Fruit fly (Drosophila melanogaster) whole organism, embryonic: Measurements from ENCODE around the gene Hs6st.

Source experiments
- Abd-B ChIP-seq: fragments of 200-800 bp; sonication (Bioruptor generic); optimal IDR thresholded peaks from 2 replicates; lab custom pipeline; 2018; ENCODE audit warnings: missing biosample characterization, mild to moderate bottlenecking, missing genetic modification characterization, moderate library complexity
- Antp ChIP-seq: fragments of 200-800 bp; sonication (Bioruptor generic); optimal IDR thresholded peaks from 3 replicates; lab custom pipeline; 2016; ENCODE audit warnings: missing biosample characterization, missing genetic modification characterization
- Awh ChIP-seq: fragments of 200-800 bp; sonication (Bioruptor generic); IDR thresholded peaks from 2 replicates; pipeline ENCODE4, ENCODE4 v1.3.6; 2022; ENCODE audit warnings: missing biosample characterization, missing genetic modification characterization
- B-H1 ChIP-seq: fragments of 200-800 bp; sonication (Bioruptor generic); IDR thresholded peaks from 3 replicates; pipeline ENCODE4 v1.3.6; 2022; ENCODE audit warnings: missing biosample characterization, missing genetic modification characterization
- CG10321 ChIP-seq: fragments of 200-800 bp; sonication (Bioruptor generic); IDR thresholded peaks from 2 replicates; pipeline ENCODE4 v1.3.6; 2022; ENCODE audit warnings: missing biosample characterization, missing genetic modification characterization
- CG11696 ChIP-seq: fragments of 200-800 bp; sonication (Bioruptor generic); IDR thresholded peaks from 2 replicates; pipeline ENCODE4 v1.3.6; 2022; ENCODE audit warnings: missing biosample characterization, missing genetic modification characterization
- CG12071 ChIP-seq: fragments of 200-800 bp; sonication (Bioruptor generic); optimal IDR thresholded peaks from 3 replicates; lab custom pipeline; 2018; ENCODE audit warnings: missing biosample characterization, mild to moderate bottlenecking, missing genetic modification characterization
- CG12155 ChIP-seq: fragments of 200-800 bp; sonication (Bioruptor generic); optimal IDR thresholded peaks from 3 replicates; lab custom pipeline; 2016; ENCODE audit warnings: missing biosample characterization, missing genetic modification characterization
- CG13894 ChIP-seq: fragments of 200-800 bp; sonication (Bioruptor generic); optimal IDR thresholded peaks from 3 replicates; lab custom pipeline; 2018; ENCODE audit warnings: missing biosample characterization, mild to moderate bottlenecking, missing genetic modification characterization, moderate library complexity
- CG14710 ChIP-seq: fragments of 200-800 bp; sonication (Bioruptor generic); optimal IDR thresholded peaks from 3 replicates; lab custom pipeline; 2019; ENCODE audit warnings: missing biosample characterization, mild to moderate bottlenecking, missing genetic modification characterization, moderate library complexity
- CG17385 ChIP-seq: fragments of 200-800 bp; sonication (Bioruptor generic); optimal IDR thresholded peaks from 3 replicates; lab custom pipeline; 2018; ENCODE audit warnings: missing biosample characterization, mild to moderate bottlenecking, missing genetic modification characterization
- CG2129 ChIP-seq: fragments of 200-800 bp; sonication (Bioruptor generic); IDR thresholded peaks from 2 replicates; pipeline ENCODE4 v1.3.6; 2022; ENCODE audit warnings: missing biosample characterization, missing genetic modification characterization; ENCODE audit not compliant: partially characterized antibody
- CG31441 ChIP-seq: fragments of 200-800 bp; sonication (Bioruptor generic); IDR thresholded peaks from 2 replicates; pipeline ENCODE4 v1.3.6; 2022; ENCODE audit warnings: missing biosample characterization, missing genetic modification characterization
- CG32532 ChIP-seq: fragments of 200-800 bp; sonication (Bioruptor generic); IDR thresholded peaks from 2 replicates; pipeline ENCODE4 v1.3.6; 2022; ENCODE audit warnings: missing biosample characterization, missing genetic modification characterization
- CG33213 ChIP-seq: fragments of 200-800 bp; sonication (Bioruptor generic); optimal IDR thresholded peaks from 3 replicates; lab custom pipeline; 2016; ENCODE audit warnings: missing biosample characterization, missing genetic modification characterization
- CG4282 ChIP-seq: fragments of 200-800 bp; sonication (Bioruptor generic); optimal IDR thresholded peaks from 2 replicates; lab custom pipeline; 2016; ENCODE audit warnings: missing biosample characterization, missing genetic modification characterization
- CG4617 ChIP-seq: fragments of 200-800 bp; sonication (Bioruptor generic); optimal IDR thresholded peaks from 3 replicates; lab custom pipeline; 2016; ENCODE audit warnings: missing biosample characterization, missing genetic modification characterization, borderline replicate concordance
- CG6272 ChIP-seq: fragments of 200-800 bp; sonication (Bioruptor generic); IDR thresholded peaks from 2 replicates; pipeline ENCODE4 v1.3.6; 2022; ENCODE audit warnings: missing biosample characterization, missing genetic modification characterization
- CG7839 ChIP-seq: fragments of 200-800 bp; sonication (Bioruptor generic); optimal IDR thresholded peaks from 3 replicates; lab custom pipeline; 2018; ENCODE audit warnings: missing biosample characterization, mild to moderate bottlenecking, missing genetic modification characterization, moderate library complexity
- CG8924 ChIP-seq: fragments of 200-800 bp; optimal IDR thresholded peaks from 3 replicates; lab custom pipeline; 2019; ENCODE audit warnings: missing biosample characterization, mild to moderate bottlenecking, missing genetic modification characterization, moderate library complexity
- CG9797 ChIP-seq: fragments of 200-800 bp; sonication (Bioruptor generic); optimal IDR thresholded peaks from 3 replicates; lab custom pipeline; 2018; ENCODE audit warnings: missing biosample characterization, mild to moderate bottlenecking, missing genetic modification characterization
- D19B ChIP-seq: fragments of 200-800 bp; sonication (Bioruptor generic); optimal IDR thresholded peaks from 2 replicates; lab custom pipeline; 2017; ENCODE audit warnings: missing biosample characterization, mild to moderate bottlenecking, missing genetic modification characterization
- Doc3 ChIP-seq: fragments of 200-800 bp; sonication (Bioruptor generic); IDR thresholded peaks from 3 replicates; pipeline ENCODE4 v1.3.6; 2022; ENCODE audit warnings: missing biosample characterization, missing genetic modification characterization; ENCODE audit not compliant: partially characterized antibody
- Kr ChIP-seq: fragments of 200-800 bp; sonication (Bioruptor generic); optimal IDR thresholded peaks from 2 replicates; lab custom pipeline; 2017; ENCODE audit warnings: missing biosample characterization, mild to moderate bottlenecking, missing genetic modification characterization
- Mrtf ChIP-seq: fragments of 200-800 bp; sonication (Bioruptor generic); IDR thresholded peaks from 3 replicates; pipeline ENCODE4 v1.3.6; 2022; ENCODE audit warnings: missing biosample characterization, missing genetic modification characterization
- NC2β ChIP-seq: fragments of 200-800 bp; sonication (Bioruptor generic); optimal IDR thresholded peaks from 2 replicates; lab custom pipeline; 2016; ENCODE audit warnings: missing biosample characterization, missing genetic modification characterization
- NfI ChIP-seq: fragments of 200-800 bp; sonication (Bioruptor generic); optimal IDR thresholded peaks from 3 replicates; lab custom pipeline; 2018; ENCODE audit warnings: missing biosample characterization, mild to moderate bottlenecking, missing genetic modification characterization, moderate library complexity
- Sox100B ChIP-seq: fragments of 200-800 bp; sonication (Bioruptor generic); optimal IDR thresholded peaks from 3 replicates; lab custom pipeline; 2018; ENCODE audit warnings: missing biosample characterization, mild to moderate bottlenecking, missing genetic modification characterization
- Taf1 ChIP-seq: fragments of 200-800 bp; sonication (Bioruptor generic); IDR thresholded peaks from 2 replicates; pipeline ENCODE4 v1.3.6; 2022; ENCODE audit warnings: missing biosample characterization, missing genetic modification characterization
- abd-A ChIP-seq: fragments of 200-800 bp; sonication (Bioruptor generic); optimal IDR thresholded peaks from 3 replicates; lab custom pipeline; 2019; ENCODE audit warnings: missing biosample characterization, mild to moderate bottlenecking, missing genetic modification characterization, moderate library complexity
- aop ChIP-seq: fragments of 200-800 bp; sonication (Bioruptor generic); IDR thresholded peaks from 2 replicates; pipeline ENCODE4 v1.3.6; 2022; ENCODE audit warnings: missing biosample characterization, missing genetic modification characterization
- ash1 ChIP-seq: fragments of 200-800 bp; sonication (Bioruptor generic); optimal IDR thresholded peaks from 2 replicates; lab custom pipeline; 2018; ENCODE audit warnings: missing biosample characterization, mild to moderate bottlenecking, missing genetic modification characterization
- ci ChIP-seq: fragments of 200-800 bp; sonication (Bioruptor generic); IDR thresholded peaks from 3 replicates; pipeline ENCODE4 v1.3.6; 2022; ENCODE audit warnings: missing biosample characterization, missing genetic modification characterization
- da ChIP-seq: fragments of 200-800 bp; sonication (Bioruptor generic); optimal IDR thresholded peaks from 2 replicates; lab custom pipeline; 2016; ENCODE audit warnings: missing biosample characterization, missing genetic modification characterization
- dm ChIP-seq: fragments of 200-800 bp; sonication (Bioruptor generic); optimal IDR thresholded peaks from 3 replicates; lab custom pipeline; 2016; ENCODE audit warnings: missing biosample characterization, missing genetic modification characterization
- dmrt11E ChIP-seq: fragments of 200-800 bp; sonication (Bioruptor generic); optimal IDR thresholded peaks from 3 replicates; lab custom pipeline; 2018; ENCODE audit warnings: missing biosample characterization, mild to moderate bottlenecking, missing genetic modification characterization, moderate library complexity
- exex ChIP-seq: fragments of 200-800 bp; sonication (Bioruptor generic); optimal IDR thresholded peaks from 4 replicates; lab custom pipeline; 2018; ENCODE audit warnings: missing biosample characterization, mild to moderate bottlenecking, missing genetic modification characterization, moderate library complexity
- fd102C ChIP-seq: fragments of 200-800 bp; sonication (Bioruptor generic); optimal IDR thresholded peaks from 2 replicates; lab custom pipeline; 2018; ENCODE audit warnings: missing biosample characterization, mild to moderate bottlenecking, missing genetic modification characterization, moderate library complexity
- gcm2 ChIP-seq: fragments of 200-800 bp; sonication (Bioruptor generic); optimal IDR thresholded peaks from 2 replicates; lab custom pipeline; 2016; ENCODE audit warnings: missing biosample characterization, missing genetic modification characterization
- grau ChIP-seq: fragments of 200-800 bp; optimal IDR thresholded peaks from 3 replicates; lab custom pipeline; 2019; ENCODE audit warnings: missing biosample characterization, mild to moderate bottlenecking, missing genetic modification characterization, moderate library complexity
- hth ChIP-seq: fragments of >200 bp; optimal IDR thresholded peaks from 2 replicates; lab custom pipeline; 2017; ENCODE audit warnings: inconsistent platforms
- insv ChIP-seq, 2 experiments: fragments of 200-800 bp; sonication (Bioruptor generic); optimal IDR thresholded peaks; 3 replicates each; lab custom pipeline; 2016 to 2018; ENCODE audit warnings: missing biosample characterization in 2 of 2, missing genetic modification characterization in 2 of 2
- jigr1 ChIP-seq: fragments of 200-800 bp; sonication (Bioruptor generic); IDR thresholded peaks from 3 replicates; pipeline ENCODE4 v1.3.6; 2022; ENCODE audit warnings: missing biosample characterization, missing genetic modification characterization
- jing ChIP-seq: fragments of 200-800 bp; sonication (Bioruptor generic); optimal IDR thresholded peaks from 2 replicates; lab custom pipeline; 2018; ENCODE audit warnings: missing biosample characterization, mild to moderate bottlenecking, missing genetic modification characterization
- nerfin-2 ChIP-seq: fragments of 200-800 bp; sonication (Bioruptor generic); IDR thresholded peaks from 2 replicates; pipeline ENCODE4 v1.3.6; 2022; ENCODE audit warnings: missing biosample characterization, missing genetic modification characterization; ENCODE audit not compliant: partially characterized antibody
- nmo ChIP-seq: fragments of 200-800 bp; sonication (Bioruptor generic); optimal IDR thresholded peaks from 2 replicates; lab custom pipeline; 2018; ENCODE audit warnings: missing biosample characterization, mild to moderate bottlenecking, missing genetic modification characterization, moderate library complexity
- oc ChIP-seq: fragments of 200-800 bp; sonication (Bioruptor generic); optimal IDR thresholded peaks from 2 replicates; lab custom pipeline; 2018; ENCODE audit warnings: missing biosample characterization, mild to moderate bottlenecking, missing genetic modification characterization, moderate library complexity
- pum ChIP-seq: fragments of 200-800 bp; sonication (Bioruptor generic); optimal IDR thresholded peaks from 2 replicates; lab custom pipeline; 2016; ENCODE audit warnings: missing biosample characterization, missing genetic modification characterization
- sc ChIP-seq, 3 experiments: fragments of >200 bp in 2 of 3; fragments of 200-800 bp in 1 of 3; sonication (Bioruptor generic) in 1 of 3; optimal IDR thresholded peaks; 2 replicates in 2 of 3; 3 replicates in 1 of 3; lab custom pipeline; 2017; ENCODE audit warnings: mild to moderate bottlenecking in 1 of 3, missing biosample characterization in 1 of 3, missing genetic modification characterization in 1 of 3, missing genetic modification reagents in 1 of 3
- ttk ChIP-seq: fragments of 200-800 bp; sonication (Bioruptor generic); IDR thresholded peaks from 2 replicates; pipeline ENCODE4 v2.1.2; 2022; ENCODE audit warnings: missing biosample characterization, missing genetic modification characterization

The Hs6st gene

DNA sequence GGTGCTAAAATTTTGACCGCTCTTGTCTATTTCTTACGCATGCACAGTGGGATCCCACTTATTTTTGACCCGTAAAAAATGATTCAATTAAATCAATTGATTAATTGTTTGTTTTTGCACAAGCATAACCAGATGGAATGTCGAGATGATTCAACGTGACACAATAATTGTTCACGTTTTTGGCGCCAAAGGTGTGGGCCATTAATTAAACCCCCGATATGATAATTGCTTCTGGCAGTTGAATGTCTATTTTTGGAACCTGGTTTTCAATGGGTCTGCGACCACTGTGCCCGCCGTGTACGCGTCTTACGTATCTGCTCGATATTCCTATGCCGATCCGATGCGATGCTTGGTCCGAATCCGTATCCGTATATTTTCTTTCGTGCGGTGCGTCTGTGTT lies 116.3 kb downstream of the Hs6st start (continued):
- no peak for TF ChIP-seq CG9797
- TF ChIP-seq CG32532 (GFP tag; lab: Robert Waterston, UW) = peak; percentile 76
- TF ChIP-seq Awh (GFP tag; lab: Robert Waterston, UW) = 0 out of 2 replicates have a peak, but pooled peaks have one; percentile 30
- TF ChIP-seq CG33213 (GFP tag; lab: Kevin White, UChicago) = peak; percentile 58
- TF ChIP-seq nerfin-2 = no peak
- no peak for TF ChIP-seq hth (lab: Kevin White, UChicago)
- TF ChIP-seq ci = peak; percentile 81
- no peak for TF ChIP-seq ash1 (GFP tag; lab: Kevin White, UChicago)
- TF ChIP-seq CG31441 (GFP tag; lab: Robert Waterston, UW) = peak; percentile 77
- TF ChIP-seq CG4282 (GFP tag; lab: Kevin White, UChicago) = peak; percentile 49
- TF ChIP-seq CG8924 (tag; lab: Kevin White, UChicago) = no peak
- no peak for TF ChIP-seq CG4617 (GFP tag; lab: Kevin White, UChicago)
- TF ChIP-seq NfI (GFP tag; lab: Kevin White, UChicago) = peak; percentile 65
- TF ChIP-seq dm (GFP tag; lab: Kevin White, UChicago) = peak; percentile 33
- TF ChIP-seq CG14710 (tag; lab: Kevin White, UChicago) = peak; percentile 41
- no peak for TF ChIP-seq abd-A (tag; lab: Kevin White, UChicago)
- TF ChIP-seq exex (tag; lab: Kevin White, UChicago) = no peak
- TF ChIP-seq sc (optimal IDR thresholded peaks at IDR 0.05; lab: Kevin White, UChicago) = no peak
- no peak for TF ChIP-seq sc (GFP tag; optimal IDR thresholded peaks at IDR 0.05; lab: Kevin White, UChicago)
- TF ChIP-seq aop = no peak
- TF ChIP-seq NC2β (GFP tag; lab: Kevin White, UChicago) = peak; percentile 73
- peak; percentile 14 for TF ChIP-seq D19B (GFP tag; lab: Kevin White, UChicago)
- no peak; the same call in 1 of the 2 replicates for TF ChIP-seq Taf1
- TF ChIP-seq CG7839 (tag; lab: Kevin White, UChicago) = peak; percentile 82
- TF ChIP-seq gcm2 (GFP tag; lab: Kevin White, UChicago) = peak; percentile 32
- TF ChIP-seq Doc3 (GFP tag; lab: Robert Waterston, UW) = no peak
- TF ChIP-seq CG6272 (GFP tag; lab: Robert Waterston, UW) = peak; percentile 57; the same call in 1 of the 2 replicates
- TF ChIP-seq Abd-B (GFP tag; lab: Kevin White, UChicago) = no peak
- peak; percentile 76 for TF ChIP-seq nmo (GFP tag; lab: Kevin White, UChicago)
- TF ChIP-seq CG12155 (GFP tag; lab: Kevin White, UChicago) = peak; percentile 49
- TF ChIP-seq Antp (GFP tag; lab: Kevin White, UChicago) = peak; percentile 85
- peak; percentile 63 for TF ChIP-seq CG17385 (GFP tag; lab: Kevin White, UChicago)
- TF ChIP-seq jing = peak; percentile 41
- peak; percentile 51 for TF ChIP-seq Sox100B (GFP tag; lab: Kevin White, UChicago)
- TF ChIP-seq CG11696 = peak; percentile 68
- TF ChIP-seq fd102C (GFP tag; lab: Kevin White, UChicago) = no peak
- TF ChIP-seq B-H1 (GFP tag; lab: Robert Waterston, UW) = peak; percentile 54
- no peak for TF ChIP-seq da (GFP tag; lab: Kevin White, UChicago)
- peak; percentile 63 for TF ChIP-seq ttk (GFP tag; lab: Robert Waterston, UW)
- TF ChIP-seq CG12071 = peak; percentile 78
- TF ChIP-seq jigr1 (GFP tag; lab: Robert Waterston, UW) = peak; percentile 61; the same call in 2 of the 3 replicates
- TF ChIP-seq Mrtf (GFP tag; lab: Robert Waterston, UW) = 0 out of 3 replicates have a peak, but pooled peaks have one; percentile 60
- TF ChIP-seq pum (GFP tag; lab: Kevin White, UChicago) = peak; percentile 71
- TF ChIP-seq grau (tag; lab: Kevin White, UChicago) = peak; percentile 70
- TF ChIP-seq dmrt11E (tag; lab: Kevin White, UChicago) = peak; percentile 60
- no peak for TF ChIP-seq CG10321 (GFP tag; lab: Robert Waterston, UW)
- TF ChIP-seq CG13894 (tag; lab: Kevin White, UChicago) = no peak
- no peak for TF ChIP-seq CG2129 (GFP tag; lab: Robert Waterston, UW)
- no peak for TF ChIP-seq Kr (GFP tag; lab: Kevin White, UChicago)
- TF ChIP-seq oc (tag; lab: Kevin White, UChicago) = no peak
- TF ChIP-seq insv (GFP tag; optimal IDR thresholded peaks at IDR 0.05; lab: Kevin White, UChicago) = no peak
